Worm (Caenorhabditis elegans) whole organism, young adult: Measurements from ENCODE around the gene arl-3.

Experiments
- Y67H2A.10 ChIP-seq: fragments of 200-800 bp; sonication (Bioruptor generic); conservative IDR thresholded peaks from 2 replicates; pipeline ENCODE4 v1.3.6; 2022; ENCODE audit warnings: missing genetic modification reagents, missing genetic modification characterization, missing compliant biosample characterization
- athp-1 ChIP-seq: sonication (generic microtip); optimal IDR thresholded peaks from 2 replicates; lab custom pipeline; 2017; ENCODE audit warnings: mild to moderate bottlenecking, missing genetic modification characterization, missing compliant biosample characterization
- chd-7 ChIP-seq: sonication (generic microtip); optimal IDR thresholded peaks from 2 replicates; lab custom pipeline; 2016; ENCODE audit warnings: mild to moderate bottlenecking, missing genetic modification characterization, moderate library complexity, missing compliant biosample characterization
- hmg-1.2 ChIP-seq: fragments of 200-800 bp; sonication (Bioruptor generic); IDR thresholded peaks from 2 replicates; pipeline ENCODE4 v1.3.6; 2022; ENCODE audit warnings: missing genetic modification reagents, missing genetic modification characterization, missing compliant biosample characterization
- lsl-1 ChIP-seq: fragments of 200-800 bp; sonication (Bioruptor generic); optimal IDR thresholded peaks from 2 replicates; lab custom pipeline; 2018; ENCODE audit warnings: mild to moderate bottlenecking, missing genetic modification characterization, moderate library complexity, missing compliant biosample characterization
- sea-2 ChIP-seq: fragments of 200-800 bp; sonication (Bioruptor generic); IDR thresholded peaks from 2 replicates; pipeline ENCODE4 v1.3.6; 2022; ENCODE audit warnings: missing genetic modification characterization, missing compliant biosample characterization
- snpc-4 ChIP-seq, 5 experiments: fragments of 150-350 bp in 1 of 5; sonication (generic microtip) in 4 of 5; optimal IDR thresholded peaks; 2 replicates each; lab custom pipeline; 2014 to 2018; ENCODE audit warnings: missing genetic modification characterization in 5 of 5, missing biosample characterization in 3 of 5, antibody characterized with exemption in 2 of 5, mild to moderate bottlenecking in 2 of 5, missing compliant biosample characterization in 2 of 5, missing genotype in 2 of 5, moderate library complexity in 2 of 5, missing genetic modification reagents in 1 of 5

DNA sequence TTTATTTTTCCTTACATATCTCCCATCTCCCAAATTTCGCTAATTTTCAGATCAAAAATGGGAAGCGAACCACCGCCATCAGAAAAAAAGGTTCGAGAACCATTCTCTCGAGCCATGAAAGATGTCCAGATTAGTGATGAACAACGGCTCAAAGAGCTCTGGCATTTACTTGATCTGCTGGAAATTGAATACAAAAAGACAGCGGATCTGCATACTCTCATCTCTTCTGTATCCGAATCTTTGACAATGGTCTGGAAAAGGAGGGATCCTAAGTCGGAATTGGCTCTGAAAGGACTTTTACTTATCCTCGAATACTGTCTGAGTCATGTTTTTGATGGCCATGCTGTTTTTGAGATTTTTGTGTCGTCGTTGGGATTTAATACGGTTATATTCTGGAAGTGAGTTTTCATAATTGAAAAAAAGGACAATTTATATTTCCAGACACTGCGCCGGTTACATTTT lies 5.4 kb upstream of the arl-3 start, which contains the start of gene tps-2:
- TF ChIP-seq lsl-1 (GFP tag; lab: Kevin White, UChicago) = no peak
- TF ChIP-seq Y67H2A.10 (GFP tag; lab: Robert Waterston, UW) = no peak
- TF ChIP-seq chd-7 (tag; lab: Kevin White, UChicago) = no peak
- no peak for TF ChIP-seq athp-1
- TF ChIP-seq hmg-1.2 = no peak
- no peak for TF ChIP-seq sea-2
- no peak for TF ChIP-seq snpc-4 (GFP tag; optimal IDR thresholded peaks at IDR 0.05; lab: Kevin White, UChicago)
- no peak for TF ChIP-seq snpc-4 (tag; optimal IDR thresholded peaks at IDR 0.05; lab: Kevin White, UChicago)
